Fruit fly (Drosophila melanogaster) whole organism, embryonic: ENCODE results near the gene CG32036.

ENCODE experiments used
- BtbVII ChIP-seq: fragments of 200-800 bp; sonication (Bioruptor generic); optimal IDR thresholded peaks from 3 replicates; lab custom pipeline; 2017; ENCODE audit warnings: missing biosample characterization, mild to moderate bottlenecking, missing genetic modification characterization
- CG11398 ChIP-seq: fragments of 200-800 bp; sonication (Bioruptor generic); optimal IDR thresholded peaks from 2 replicates; lab custom pipeline; 2016; ENCODE audit warnings: missing biosample characterization, missing genetic modification characterization
- CG11504 ChIP-seq: fragments of 200-800 bp; sonication (Bioruptor generic); optimal IDR thresholded peaks from 3 replicates; lab custom pipeline; 2019; ENCODE audit warnings: missing biosample characterization, mild to moderate bottlenecking, missing genetic modification characterization, moderate library complexity
- CG12236 ChIP-seq: fragments of 200-800 bp; sonication (Bioruptor generic); optimal IDR thresholded peaks from 2 replicates; lab custom pipeline; 2016; ENCODE audit warnings: missing biosample characterization, missing genetic modification characterization
- CG12299 ChIP-seq: fragments of 200-800 bp; sonication (Bioruptor generic); optimal IDR thresholded peaks from 2 replicates; lab custom pipeline; 2018; ENCODE audit warnings: missing biosample characterization, mild to moderate bottlenecking, missing genetic modification characterization
- CG12659 ChIP-seq: fragments of 200-800 bp; sonication (Bioruptor generic); optimal IDR thresholded peaks from 3 replicates; lab custom pipeline; 2017; ENCODE audit warnings: mild to moderate bottlenecking, missing biosample characterization, missing genetic modification reagents, missing genetic modification characterization
- CG14860 ChIP-seq: fragments of 200-800 bp; sonication (Bioruptor generic); IDR thresholded peaks from 3 replicates; pipeline ENCODE4 v1.3.6; 2022; ENCODE audit warnings: missing biosample characterization, missing genetic modification characterization; ENCODE audit not compliant: partially characterized antibody
- CG15011 ChIP-seq: fragments of 200-800 bp; sonication (Bioruptor generic); optimal IDR thresholded peaks from 3 replicates; lab custom pipeline; 2018; ENCODE audit warnings: missing biosample characterization, mild to moderate bottlenecking, missing genetic modification characterization
- CG16813 ChIP-seq: fragments of 200-800 bp; sonication (Bioruptor generic); IDR thresholded peaks from 3 replicates; pipeline ENCODE4 v1.3.6; 2022; ENCODE audit warnings: missing biosample characterization, missing genetic modification characterization; ENCODE audit not compliant: partially characterized antibody
- CG2202 ChIP-seq: fragments of 200-800 bp; sonication (Bioruptor generic); optimal IDR thresholded peaks from 2 replicates; lab custom pipeline; 2018; ENCODE audit warnings: missing biosample characterization, mild to moderate bottlenecking, missing genetic modification characterization
- CG2712 ChIP-seq: fragments of 200-800 bp; optimal IDR thresholded peaks from 3 replicates; lab custom pipeline; 2019; ENCODE audit warnings: missing biosample characterization, mild to moderate bottlenecking, missing genetic modification characterization, moderate library complexity
- CG31224 ChIP-seq: fragments of 200-800 bp; sonication (Bioruptor generic); IDR thresholded peaks from 2 replicates; pipeline ENCODE4 v1.3.6; 2022; ENCODE audit warnings: missing biosample characterization, missing genetic modification characterization
- CG3281 ChIP-seq: fragments of 200-800 bp; sonication (Bioruptor generic); optimal IDR thresholded peaks from 3 replicates; lab custom pipeline; 2017; ENCODE audit warnings: missing biosample characterization, mild to moderate bottlenecking, missing genetic modification characterization
- CG33213 ChIP-seq: fragments of 200-800 bp; sonication (Bioruptor generic); optimal IDR thresholded peaks from 3 replicates; lab custom pipeline; 2016; ENCODE audit warnings: missing biosample characterization, missing genetic modification characterization
- CG3407 ChIP-seq: fragments of 200-800 bp; sonication (Bioruptor generic); optimal IDR thresholded peaks from 2 replicates; lab custom pipeline; 2018; ENCODE audit warnings: missing biosample characterization, mild to moderate bottlenecking, missing genetic modification characterization
- CG5953 ChIP-seq: fragments of 200-800 bp; sonication (Bioruptor generic); IDR thresholded peaks from 2 replicates; pipeline ENCODE4 v1.3.6; 2022; ENCODE audit warnings: missing biosample characterization, missing genetic modification characterization
- CG6254 ChIP-seq: fragments of 200-800 bp; sonication (Bioruptor generic); optimal IDR thresholded peaks from 3 replicates; lab custom pipeline; 2017; ENCODE audit warnings: mild to moderate bottlenecking, missing biosample characterization, missing genetic modification reagents, missing genetic modification characterization
- CG6654 ChIP-seq: fragments of 200-800 bp; sonication (Bioruptor generic); optimal IDR thresholded peaks from 2 replicates; lab custom pipeline; 2017; ENCODE audit warnings: missing biosample characterization, mild to moderate bottlenecking, missing genetic modification characterization
- CG6689 ChIP-seq: fragments of 200-800 bp; sonication (Bioruptor generic); IDR thresholded peaks from 2 replicates; pipeline ENCODE4 v1.3.6; 2022; ENCODE audit warnings: missing biosample characterization, missing genetic modification characterization
- CG8281 ChIP-seq: fragments of 200-800 bp; sonication (Bioruptor generic); optimal IDR thresholded peaks from 2 replicates; lab custom pipeline; 2018; ENCODE audit warnings: missing biosample characterization, mild to moderate bottlenecking, missing genetic modification characterization, moderate library complexity
- E2f2 ChIP-seq: fragments of 200-800 bp; sonication (Bioruptor generic); IDR thresholded peaks from 2 replicates; pipeline ENCODE4 v1.3.6; 2022; ENCODE audit warnings: missing biosample characterization, missing genetic modification characterization
- Fer2 ChIP-seq: fragments of 200-800 bp; sonication (Bioruptor generic); optimal IDR thresholded peaks from 2 replicates; lab custom pipeline; 2018; ENCODE audit warnings: missing biosample characterization, mild to moderate bottlenecking, missing genetic modification characterization, moderate library complexity
- Gsc ChIP-seq: fragments of 200-800 bp; sonication (Bioruptor generic); IDR thresholded peaks from 2 replicates; pipeline ENCODE4 v1.3.6; 2022; ENCODE audit warnings: missing biosample characterization, missing genetic modification characterization
- Hmx ChIP-seq: fragments of 200-800 bp; sonication (Bioruptor generic); optimal IDR thresholded peaks from 2 replicates; lab custom pipeline; 2016; ENCODE audit warnings: missing biosample characterization, missing genetic modification characterization
- Hr51 ChIP-seq, 2 experiments: fragments of 200-800 bp; sonication (Bioruptor generic); optimal IDR thresholded peaks; 2 replicates in 1 of 2; 3 replicates in 1 of 2; lab custom pipeline; 2016 to 2018; ENCODE audit warnings: missing biosample characterization in 2 of 2, missing genetic modification characterization in 2 of 2, mild to moderate bottlenecking in 1 of 2, moderate library complexity in 1 of 2
- Mad ChIP-seq: fragments of 200-800 bp; sonication (Bioruptor generic); optimal IDR thresholded peaks from 2 replicates; lab custom pipeline; 2016; ENCODE audit warnings: missing biosample characterization, missing genetic modification characterization
- Six4 ChIP-seq: fragments of 200-800 bp; sonication (Bioruptor generic); optimal IDR thresholded peaks from 2 replicates; lab custom pipeline; 2016; ENCODE audit warnings: missing biosample characterization, missing genetic modification characterization
- Xbp1 ChIP-seq: fragments of 200-800 bp; sonication (Bioruptor generic); optimal IDR thresholded peaks from 3 replicates; lab custom pipeline; 2016; ENCODE audit warnings: missing biosample characterization, mild to moderate bottlenecking, missing genetic modification characterization
- ab ChIP-seq: fragments of 200-800 bp; sonication (Bioruptor generic); optimal IDR thresholded peaks from 2 replicates; lab custom pipeline; 2016; ENCODE audit warnings: missing biosample characterization, missing genetic modification characterization
- al ChIP-seq: fragments of 200-800 bp; sonication (Bioruptor generic); IDR thresholded peaks from 2 replicates; pipeline ENCODE4 v1.3.6; 2022; ENCODE audit warnings: missing biosample characterization, missing genetic modification characterization
- ash1 ChIP-seq: fragments of 200-800 bp; sonication (Bioruptor generic); optimal IDR thresholded peaks from 2 replicates; lab custom pipeline; 2018; ENCODE audit warnings: missing biosample characterization, mild to moderate bottlenecking, missing genetic modification characterization
- bcd ChIP-seq: fragments of 200-800 bp; sonication (Bioruptor generic); optimal IDR thresholded peaks from 2 replicates; lab custom pipeline; 2017; ENCODE audit warnings: missing biosample characterization, mild to moderate bottlenecking, missing genetic modification characterization
- bowl ChIP-seq: fragments of 200-800 bp; sonication (Bioruptor generic); IDR thresholded peaks from 2 replicates; pipeline ENCODE4 v1.3.6; 2022; ENCODE audit warnings: missing biosample characterization, missing genetic modification characterization
- cg ChIP-seq: fragments of 200-800 bp; sonication (Bioruptor generic); optimal IDR thresholded peaks from 3 replicates; lab custom pipeline; 2019; ENCODE audit warnings: missing biosample characterization, mild to moderate bottlenecking, missing genetic modification characterization, moderate library complexity
- dan ChIP-seq: fragments of 200-800 bp; sonication (Bioruptor generic); IDR thresholded peaks from 2 replicates; pipeline ENCODE4 v1.3.6; 2022; ENCODE audit warnings: missing biosample characterization, missing genetic modification characterization
- dati ChIP-seq: fragments of 200-800 bp; sonication (Bioruptor generic); IDR thresholded peaks from 2 replicates; pipeline ENCODE4 v1.3.6; 2022; ENCODE audit warnings: missing biosample characterization, missing genetic modification characterization
- gce ChIP-seq: fragments of 200-800 bp; sonication (Bioruptor generic); IDR thresholded peaks from 3 replicates; pipeline ENCODE4 v1.3.6; 2022; ENCODE audit warnings: missing biosample characterization, missing genetic modification characterization
- gsb ChIP-seq: fragments of 200-800 bp; sonication (Bioruptor generic); IDR thresholded peaks from 2 replicates; pipeline ENCODE4 v1.3.6; 2022; ENCODE audit warnings: missing biosample characterization, missing genetic modification characterization
- insv ChIP-seq, 2 experiments: fragments of 200-800 bp; sonication (Bioruptor generic); optimal IDR thresholded peaks; 3 replicates each; lab custom pipeline; 2016 to 2018; ENCODE audit warnings: missing biosample characterization in 2 of 2, missing genetic modification characterization in 2 of 2
- lilli ChIP-seq: fragments of 200-800 bp; sonication (Bioruptor generic); optimal IDR thresholded peaks from 3 replicates; lab custom pipeline; 2016; ENCODE audit warnings: missing biosample characterization, missing genetic modification characterization
- lola ChIP-seq, 3 experiments: fragments of >200 bp in 2 of 3; fragments of 200-800 bp in 1 of 3; sonication (Bioruptor generic) in 1 of 3; optimal IDR thresholded peaks; 2 replicates each; lab custom pipeline; 2017 to 2019; ENCODE audit warnings: missing biosample characterization in 3 of 3, missing genetic modification characterization in 3 of 3, mild to moderate bottlenecking in 1 of 3, moderate library complexity in 1 of 3
- mam ChIP-seq: fragments of 200-800 bp; sonication (Bioruptor generic); optimal IDR thresholded peaks from 3 replicates; lab custom pipeline; 2016; ENCODE audit warnings: missing biosample characterization, missing genetic modification characterization
- oc ChIP-seq: fragments of 200-800 bp; sonication (Bioruptor generic); optimal IDR thresholded peaks from 2 replicates; lab custom pipeline; 2018; ENCODE audit warnings: missing biosample characterization, mild to moderate bottlenecking, missing genetic modification characterization, moderate library complexity
- pho ChIP-seq: fragments of 200-800 bp; sonication (Bioruptor generic); optimal IDR thresholded peaks from 2 replicates; lab custom pipeline; 2016; ENCODE audit warnings: missing biosample characterization, missing genetic modification characterization
- ro ChIP-seq: fragments of 200-800 bp; sonication (Bioruptor generic); IDR thresholded peaks from 2 replicates; pipeline ENCODE4 v1.3.6; 2022; ENCODE audit warnings: missing biosample characterization, missing genetic modification characterization
- so ChIP-seq: fragments of 200-800 bp; sonication (Bioruptor generic); IDR thresholded peaks from 3 replicates; pipeline ENCODE4 v1.3.6; 2022; ENCODE audit warnings: missing biosample characterization, missing genetic modification characterization
- stwl ChIP-seq: fragments of 200-800 bp; sonication (Bioruptor generic); optimal IDR thresholded peaks from 3 replicates; lab custom pipeline; 2018; ENCODE audit warnings: missing biosample characterization, mild to moderate bottlenecking, missing genetic modification characterization, moderate library complexity
- unpg ChIP-seq: fragments of 200-800 bp; sonication (Bioruptor generic); optimal IDR thresholded peaks from 3 replicates; lab custom pipeline; 2018; ENCODE audit warnings: missing biosample characterization, mild to moderate bottlenecking, missing genetic modification characterization, moderate library complexity

Gene CG32036

dm6 chr3L:9511287-9512256, 22.5 kb upstream of the CG32036 start, which contains the start of gene RpS9 (continued):
- peak; percentile 7 for TF ChIP-seq oc
- no peak for TF ChIP-seq CG6254 (GFP tag; lab: Kevin White, UChicago)
- TF ChIP-seq CG33213 (GFP tag; lab: Kevin White, UChicago) = peak; percentile 54
- no peak for TF ChIP-seq gce (GFP tag; lab: Robert Waterston, UW)
- no peak for TF ChIP-seq Hmx (GFP tag; lab: Kevin White, UChicago)
- peak in 1 of 2 experiments; percentile 38 for TF ChIP-seq insv (GFP tag; optimal IDR thresholded peaks at IDR 0.05; lab: Kevin White, UChicago)
- 0 out of 3 replicates have a peak, but pooled peaks have one; percentile 44 for TF ChIP-seq so (GFP tag; lab: Robert Waterston, UW)
- no peak for TF ChIP-seq CG8281 (tag; lab: Kevin White, UChicago)
- no peak for TF ChIP-seq dan (GFP tag; lab: Robert Waterston, UW)
- no peak for TF ChIP-seq CG6654 (GFP tag; lab: Kevin White, UChicago)
- TF ChIP-seq BtbVII (GFP tag; lab: Kevin White, UChicago) = peak; percentile 43
- peak; percentile 24 for TF ChIP-seq lilli (GFP tag; lab: Kevin White, UChicago)
- no peak for TF ChIP-seq al (GFP tag; lab: Robert Waterston, UW)
- no peak for TF ChIP-seq CG14860 (GFP tag; lab: Robert Waterston, UW)
- no peak for TF ChIP-seq lola (GFP tag; optimal IDR thresholded peaks at IDR 0.05; lab: Kevin White, UChicago)
- peak; percentile 5 for TF ChIP-seq pho
- TF ChIP-seq CG11398 (GFP tag; lab: Kevin White, UChicago) = no peak
- no peak for TF ChIP-seq cg (GFP tag; lab: Kevin White, UChicago)
- no peak for TF ChIP-seq CG31224
- TF ChIP-seq CG15011 (GFP tag; lab: Kevin White, UChicago) = no peak
- peak; percentile 7 for TF ChIP-seq CG2202 (tag; lab: Kevin White, UChicago)
- no peak for TF ChIP-seq CG12236 (GFP tag; lab: Kevin White, UChicago)
- TF ChIP-seq CG12659 = peak; percentile 63
- no peak for TF ChIP-seq CG12299 (tag; lab: Kevin White, UChicago)
- TF ChIP-seq ro (GFP tag; lab: Robert Waterston, UW) = no peak
- TF ChIP-seq Fer2 (tag; lab: Kevin White, UChicago) = no peak
- no peak for TF ChIP-seq bowl
- TF ChIP-seq ab (GFP tag; lab: Kevin White, UChicago) = no peak
- TF ChIP-seq CG11504 (tag; lab: Kevin White, UChicago) = peak; percentile 35
- TF ChIP-seq Six4 (GFP tag; lab: Kevin White, UChicago) = no peak
- TF ChIP-seq CG6689 = no peak
- TF ChIP-seq CG3407 (GFP tag; lab: Kevin White, UChicago) = no peak
- no peak for TF ChIP-seq Gsc (GFP tag; lab: Robert Waterston, UW)
- TF ChIP-seq CG5953 = no peak
- TF ChIP-seq CG3281 (GFP tag; lab: Kevin White, UChicago) = peak; percentile 68
- TF ChIP-seq dati (GFP tag; lab: Robert Waterston, UW) = no peak
- peak; percentile 35; the same call in 1 of the 3 replicates for TF ChIP-seq CG16813 (GFP tag; lab: Robert Waterston, UW)
- peak; percentile 54 for TF ChIP-seq stwl
- TF ChIP-seq bcd (GFP tag; lab: Kevin White, UChicago) = peak; percentile 10
- no peak for TF ChIP-seq Xbp1
- TF ChIP-seq CG2712 (tag; lab: Kevin White, UChicago) = peak; percentile 46
- TF ChIP-seq gsb (GFP tag; lab: Robert Waterston, UW) = no peak
- peak; percentile 35 for TF ChIP-seq unpg (GFP tag; lab: Kevin White, UChicago)
- no peak for TF ChIP-seq ash1 (GFP tag; lab: Kevin White, UChicago)
- TF ChIP-seq E2f2 (GFP tag; lab: Robert Waterston, UW) = peak; percentile 28; the same call in 1 of the 2 replicates
- TF ChIP-seq Mad (GFP tag; lab: Kevin White, UChicago) = no peak
- TF ChIP-seq mam (GFP tag; lab: Kevin White, UChicago) = no peak
- TF ChIP-seq Hr51 (GFP tag; optimal IDR thresholded peaks at IDR 0.05; lab: Kevin White, UChicago) = peak in 1 of 2 experiments; percentile 18
